Worm (Caenorhabditis elegans) whole organism, L1 larva: Measurements from ENCODE around the gene abu-2.

Source experiments
- C04F5.9 ChIP-seq: sonication (generic microtip); optimal IDR thresholded peaks from 2 replicates; lab custom pipeline; 2016; ENCODE audit warnings: missing genetic modification characterization, missing compliant biosample characterization
- C16A3.4 ChIP-seq: fragments of 150-350 bp; optimal IDR thresholded peaks from 2 replicates; lab custom pipeline; 2014; ENCODE audit warnings: missing biosample characterization, missing genetic modification characterization
- Y116A8C.19 ChIP-seq: sonication (generic microtip); optimal IDR thresholded peaks from 2 replicates; lab custom pipeline; 2016; ENCODE audit warnings: missing compliant biosample characterization, missing genetic modification characterization, borderline replicate concordance
- ama-1 ChIP-seq: fragments of 150-350 bp; optimal IDR thresholded peaks from 2 replicates; lab custom pipeline; 2014
- blmp-1 ChIP-seq: fragments of 150-350 bp; optimal IDR thresholded peaks from 2 replicates; lab custom pipeline; 2014; ENCODE audit warnings: missing biosample characterization, missing genetic modification characterization
- ceh-8 ChIP-seq: fragments of 200-800 bp; sonication (Bioruptor generic); optimal IDR thresholded peaks from 2 replicates; lab custom pipeline; 2018; ENCODE audit warnings: mild to moderate bottlenecking, missing genetic modification characterization, moderate library complexity, missing compliant biosample characterization
- ceh-82 ChIP-seq, 3 experiments: fragments of 150-350 bp in 1 of 3; sonication (generic microtip) in 2 of 3; optimal IDR thresholded peaks; 2 replicates each; lab custom pipeline; 2014 to 2017; ENCODE audit warnings: missing biosample characterization in 3 of 3, missing genetic modification characterization in 3 of 3
- ceh-88 ChIP-seq: fragments of 200-800 bp; sonication (Bioruptor generic); IDR thresholded peaks from 2 replicates; pipeline ENCODE4 v1.3.6; 2022; ENCODE audit warnings: missing genetic modification characterization, missing compliant biosample characterization
- ceh-90 ChIP-seq: sonication (generic microtip); optimal IDR thresholded peaks from 2 replicates; lab custom pipeline; 2016; ENCODE audit warnings: missing genetic modification characterization, missing compliant biosample characterization
- dpl-1 ChIP-seq, 3 experiments: fragments of 150-350 bp in 2 of 3; sonication (generic microtip) in 1 of 3; optimal IDR thresholded peaks; 2 replicates each; lab custom pipeline; 2014 to 2017; ENCODE audit warnings: missing biosample characterization in 3 of 3, missing genetic modification characterization in 3 of 3, missing genetic modification reagents in 3 of 3
- efl-1 ChIP-seq, 4 experiments: fragments of 150-350 bp; optimal IDR thresholded peaks in 3 of 4; peaks in 1 of 4; 1 replicate in 1 of 4; 2 replicates in 3 of 4; lab custom pipeline; 2014; ENCODE audit warnings: missing biosample characterization in 2 of 4, missing genetic modification characterization in 2 of 4, missing genetic modification reagents in 2 of 4
- elt-3 ChIP-seq, 6 experiments: fragments of 150-350 bp in 1 of 6; sonication (generic microtip); optimal IDR thresholded peaks; 2 replicates each; lab custom pipeline; 2017 to 2018; ENCODE audit warnings: missing biosample characterization in 6 of 6, missing genetic modification characterization in 6 of 6, inconsistent platforms in 1 of 6
- fkh-4 ChIP-seq: sonication (generic microtip); optimal IDR thresholded peaks from 2 replicates; lab custom pipeline; 2016; ENCODE audit warnings: missing compliant biosample characterization, missing genetic modification characterization, borderline replicate concordance
- grh-1 ChIP-seq: fragments of 200-800 bp; sonication (Bioruptor generic); IDR thresholded peaks from 2 replicates; pipeline ENCODE4 v1.3.6; 2022; ENCODE audit warnings: missing genetic modification reagents, missing genetic modification characterization, missing compliant biosample characterization
- hlh-17 ChIP-seq: fragments of 200-800 bp; sonication (Bioruptor generic); optimal IDR thresholded peaks from 2 replicates; lab custom pipeline; 2018; ENCODE audit warnings: missing genetic modification characterization, mild to moderate bottlenecking, missing compliant biosample characterization, moderate library complexity, borderline replicate concordance
- hlh-4 ChIP-seq: sonication (generic microtip); optimal IDR thresholded peaks from 2 replicates; lab custom pipeline; 2016; ENCODE audit warnings: mild to moderate bottlenecking, missing genetic modification characterization, missing compliant biosample characterization
- hpl-2 ChIP-seq: fragments of 150-350 bp; optimal IDR thresholded peaks from 2 replicates; lab custom pipeline; 2014; ENCODE audit warnings: missing biosample characterization, missing genetic modification reagents, missing genetic modification characterization
- irx-1 ChIP-seq: sonication (generic microtip); optimal IDR thresholded peaks from 2 replicates; lab custom pipeline; 2016; ENCODE audit warnings: missing genetic modification characterization, missing compliant biosample characterization
- lin-14 ChIP-seq: fragments of 200-800 bp; sonication (Bioruptor generic); optimal IDR thresholded peaks from 2 replicates; lab custom pipeline; 2018; ENCODE audit warnings: mild to moderate bottlenecking, missing genetic modification characterization, moderate library complexity, missing compliant biosample characterization
- lin-15B ChIP-seq: fragments of 150-350 bp; sonication (generic microtip); optimal IDR thresholded peaks from 3 replicates; lab custom pipeline; 2014; ENCODE audit warnings: missing biosample characterization, missing genetic modification characterization
- lin-39 ChIP-seq: fragments of 150-350 bp; optimal IDR thresholded peaks from 2 replicates; lab custom pipeline; 2014; ENCODE audit warnings: missing biosample characterization, missing genetic modification reagents, missing genetic modification characterization
- lir-3 ChIP-seq: sonication (generic microtip); optimal IDR thresholded peaks from 2 replicates; lab custom pipeline; 2016; ENCODE audit warnings: mild to moderate bottlenecking, missing genetic modification characterization, moderate library complexity, missing compliant biosample characterization; ENCODE audit not compliant: poor library complexity
- mab-9 ChIP-seq: fragments of 200-800 bp; sonication (Bioruptor generic); IDR thresholded peaks from 2 replicates; pipeline ENCODE4 v1.3.6; 2022; ENCODE audit warnings: missing genetic modification reagents, missing genetic modification characterization, missing compliant biosample characterization
- mdl-1 ChIP-seq, 2 experiments: fragments of 150-350 bp; optimal IDR thresholded peaks; 2 replicates each; lab custom pipeline; 2014 to 2017; ENCODE audit warnings: missing biosample characterization in 2 of 2, missing genetic modification characterization in 2 of 2, inconsistent platforms in 1 of 2
- nhr-11 ChIP-seq: fragments of 150-350 bp; optimal IDR thresholded peaks from 2 replicates; lab custom pipeline; 2014; ENCODE audit warnings: missing biosample characterization, missing genetic modification characterization
- nhr-12 ChIP-seq: sonication (generic microtip); optimal IDR thresholded peaks from 2 replicates; lab custom pipeline; 2017; ENCODE audit warnings: missing biosample characterization, missing genetic modification characterization
- nhr-19 ChIP-seq: fragments of 200-800 bp; sonication (Bioruptor generic); conservative IDR thresholded peaks from 2 replicates; pipeline ENCODE4 v1.3.6; 2022; ENCODE audit warnings: missing genetic modification characterization, missing compliant biosample characterization
- nhr-20 ChIP-seq: sonication (generic microtip); optimal IDR thresholded peaks from 2 replicates; lab custom pipeline; 2016; ENCODE audit warnings: mild to moderate bottlenecking, missing genetic modification characterization, missing compliant biosample characterization
- nhr-47 ChIP-seq: sonication (generic microtip); optimal IDR thresholded peaks from 2 replicates; lab custom pipeline; 2016; ENCODE audit warnings: mild to moderate bottlenecking, missing genetic modification characterization, moderate library complexity, missing compliant biosample characterization
- nhr-71 ChIP-seq: sonication (generic microtip); optimal IDR thresholded peaks from 2 replicates; lab custom pipeline; 2016; ENCODE audit warnings: mild to moderate bottlenecking, missing genetic modification characterization, moderate library complexity, missing compliant biosample characterization
- nhr-76 ChIP-seq: sonication (generic microtip); optimal IDR thresholded peaks from 2 replicates; lab custom pipeline; 2017; ENCODE audit warnings: missing biosample characterization, missing genetic modification characterization
- nhr-77 ChIP-seq: fragments of 150-350 bp; optimal IDR thresholded peaks from 2 replicates; lab custom pipeline; 2014; ENCODE audit warnings: missing biosample characterization, missing genetic modification characterization
- nhr-84 ChIP-seq: sonication (generic microtip); optimal IDR thresholded peaks from 2 replicates; lab custom pipeline; 2017; ENCODE audit warnings: missing biosample characterization, missing genetic modification characterization
- nhr-90 ChIP-seq: sonication (generic microtip); optimal IDR thresholded peaks from 2 replicates; lab custom pipeline; 2016; ENCODE audit warnings: mild to moderate bottlenecking, missing genetic modification characterization, missing compliant biosample characterization; ENCODE audit not compliant: poor library complexity
- pag-3 ChIP-seq: sonication (generic microtip); optimal IDR thresholded peaks from 2 replicates; lab custom pipeline; 2017; ENCODE audit warnings: missing genetic modification characterization, mild to moderate bottlenecking, missing compliant biosample characterization, antibody characterized with exemption, borderline replicate concordance; ENCODE audit not compliant: insufficient read depth
- pax-3 ChIP-seq: fragments of 200-800 bp; sonication (Bioruptor generic); optimal IDR thresholded peaks from 2 replicates; lab custom pipeline; 2018; ENCODE audit warnings: mild to moderate bottlenecking, missing genetic modification characterization, moderate library complexity, missing compliant biosample characterization
- pqm-1 ChIP-seq: sonication (generic microtip); optimal IDR thresholded peaks from 3 replicates; lab custom pipeline; 2017; ENCODE audit warnings: missing biosample characterization, missing genetic modification characterization
- skn-1 ChIP-seq: fragments of 150-350 bp; optimal IDR thresholded peaks from 2 replicates; lab custom pipeline; 2014; ENCODE audit warnings: missing biosample characterization, missing genetic modification characterization
- snpc-4 ChIP-seq: fragments of 150-350 bp; optimal IDR thresholded peaks from 2 replicates; lab custom pipeline; 2014; ENCODE audit warnings: missing biosample characterization, missing genetic modification characterization
- sptf-1 ChIP-seq: fragments of 150-350 bp; optimal IDR thresholded peaks from 2 replicates; lab custom pipeline; 2014; ENCODE audit warnings: missing biosample characterization, missing genetic modification characterization
- sup-37 ChIP-seq: fragments of 200-800 bp; sonication (Bioruptor generic); optimal IDR thresholded peaks from 2 replicates; lab custom pipeline; 2018; ENCODE audit warnings: mild to moderate bottlenecking, missing genetic modification characterization, missing compliant biosample characterization
- swsn-7 ChIP-seq: sonication (generic microtip); optimal IDR thresholded peaks from 2 replicates; lab custom pipeline; 2016; ENCODE audit warnings: missing genetic modification characterization, missing compliant biosample characterization
- tlp-1 ChIP-seq: fragments of 150-350 bp; optimal IDR thresholded peaks from 2 replicates; lab custom pipeline; 2014; ENCODE audit warnings: missing biosample characterization, missing genetic modification characterization
- unc-130 ChIP-seq: fragments of 150-350 bp; optimal IDR thresholded peaks from 2 replicates; lab custom pipeline; 2017; ENCODE audit warnings: missing biosample characterization, missing genetic modification characterization, inconsistent platforms
- unc-30 ChIP-seq: sonication (generic microtip); optimal IDR thresholded peaks from 2 replicates; lab custom pipeline; 2017; ENCODE audit warnings: missing biosample characterization, missing genetic modification characterization
- unc-86 ChIP-seq: sonication (generic microtip); optimal IDR thresholded peaks from 2 replicates; lab custom pipeline; 2016; ENCODE audit warnings: missing genetic modification characterization, missing compliant biosample characterization
- unc-98 ChIP-seq: fragments of 200-800 bp; sonication (Bioruptor generic); IDR thresholded peaks from 2 replicates; pipeline ENCODE4 v1.3.6; 2022; ENCODE audit warnings: missing genetic modification characterization, missing compliant biosample characterization
- vab-15 ChIP-seq: sonication (generic microtip); optimal IDR thresholded peaks from 2 replicates; lab custom pipeline; 2017; ENCODE audit warnings: missing genotype, mild to moderate bottlenecking, missing genetic modification characterization, missing compliant biosample characterization
- xbp-1 ChIP-seq: sonication (generic microtip); optimal IDR thresholded peaks from 2 replicates; lab custom pipeline; 2016; ENCODE audit warnings: missing genetic modification characterization, missing compliant biosample characterization
- zag-1 ChIP-seq: fragments of 150-350 bp; optimal IDR thresholded peaks from 2 replicates; lab custom pipeline; 2014; ENCODE audit warnings: missing biosample characterization, missing genetic modification characterization
- ztf-11 ChIP-seq, 2 experiments: sonication (generic microtip); optimal IDR thresholded peaks; 2 replicates each; lab custom pipeline; 2016 to 2017; ENCODE audit warnings: missing genetic modification characterization in 2 of 2, missing biosample characterization in 1 of 2, missing compliant biosample characterization in 1 of 2
- ztf-4 ChIP-seq: fragments of 150-350 bp; optimal IDR thresholded peaks from 2 replicates; lab custom pipeline; 2014; ENCODE audit warnings: missing biosample characterization, missing genetic modification characterization

Gene abu-2

DNA sequence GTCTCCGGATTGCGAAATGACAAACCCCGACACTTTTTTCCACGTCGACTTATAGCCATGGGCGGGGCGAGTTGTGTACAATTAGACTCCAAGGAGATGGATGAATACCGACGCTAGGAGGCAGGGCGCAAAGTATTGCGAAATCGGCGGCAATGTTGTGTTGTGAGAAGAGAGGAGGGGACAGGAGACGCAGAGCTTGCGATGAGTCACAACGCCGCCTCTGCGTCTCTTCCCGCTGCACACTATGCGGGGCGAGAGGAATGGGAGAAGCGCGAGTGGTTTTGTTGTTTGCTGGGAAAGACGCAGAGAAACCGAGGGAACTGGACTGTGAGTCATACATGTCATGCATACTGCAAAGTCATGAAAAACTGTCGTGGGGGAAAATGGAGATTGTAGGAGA, 43.9 kb upstream of the abu-2 start:
- TF ChIP-seq pag-3 (tag; lab: Kevin White, UChicago) (no peak), ztf-11 (tag; optimal IDR thresholded peaks at IDR 0.05; lab: Kevin White, UChicago) (peak in 1 of 2 experiments; percentile 64), irx-1 (peak; percentile 64), tlp-1 (no peak), unc-130 (tag; lab: Kevin White, UChicago) (no peak), nhr-76 (tag; lab: Kevin White, UChicago) (no peak), hlh-17 (GFP tag; lab: Kevin White, UChicago) (no peak), unc-86 (tag; lab: Kevin White, UChicago) (peak; percentile 78), mdl-1 (tag; optimal IDR thresholded peaks at IDR 0.05; lab: Kevin White, UChicago) (peak in 1 of 2 experiments; percentile 87), grh-1 (GFP tag; lab: Robert Waterston, UW) (peak; percentile 86), blmp-1 (tag; lab: Kevin White, UChicago) (peak; percentile 66), nhr-12 (tag; lab: Kevin White, UChicago) (no peak), unc-30 (no peak), ama-1 (lab: Kevin White, UChicago) (no peak), ceh-82 (tag; optimal IDR thresholded peaks at IDR 0.05; lab: Kevin White, UChicago) (peak; percentile 91 to 94 (median 93)), hpl-2 (GFP tag; lab: Kevin White, UChicago) (peak; percentile 77), fkh-4 (no peak), nhr-11 (tag; lab: Kevin White, UChicago) (peak; percentile 60), Y116A8C.19 (no peak), dpl-1 (GFP tag; optimal IDR thresholded peaks at IDR 0.05; lab: Kevin White, UChicago) (peak in 2 of 3 experiments; percentile 42 to 48), ceh-88 (GFP tag; lab: Robert Waterston, UW) (peak; percentile 25; the same call in 1 of the 2 replicates), nhr-90 (tag; lab: Kevin White, UChicago) (peak; percentile 84), mab-9 (GFP tag; lab: Robert Waterston, UW) (no peak; the same call in 1 of the 2 replicates), lin-39 (peak; percentile 2), skn-1 (peak; percentile 99), zag-1 (peak; percentile 17), lin-15B (no peak), snpc-4 (peak; percentile 65), elt-3 (tag; optimal IDR thresholded peaks at IDR 0.05; lab: Kevin White, UChicago) (peak in 3 of 6 experiments; percentile 37 to 85 (median 60)), nhr-77 (tag; lab: Kevin White, UChicago) (peak; percentile 67), hlh-4 (tag; lab: Kevin White, UChicago) (no peak), ceh-90 (tag; lab: Kevin White, UChicago) (no peak), pax-3 (tag; lab: Kevin White, UChicago) (peak; percentile 78), C16A3.4 (tag; lab: Kevin White, UChicago) (peak; percentile 85), nhr-84 (tag; lab: Kevin White, UChicago) (no peak), unc-98 (peak; percentile 14; the same call in 1 of the 2 replicates), sup-37 (GFP tag; lab: Kevin White, UChicago) (peak; percentile 55), vab-15 (tag; lab: Kevin White, UChicago) (no peak), nhr-71 (tag; lab: Kevin White, UChicago) (peak; percentile 95), xbp-1 (tag; lab: Kevin White, UChicago) (peak; percentile 90), lin-14 (GFP tag; lab: Kevin White, UChicago) (peak; percentile 97), nhr-47 (tag; lab: Kevin White, UChicago) (peak; percentile 90), efl-1 (optimal IDR thresholded peaks at IDR 0.05; lab: Kevin White, UChicago) (peak; percentile 64 to 87), efl-1 (GFP tag; optimal IDR thresholded peaks at IDR 0.05 in 1 of 2; lab: Kevin White, UChicago) (peak; percentile 6 to 95), ztf-4 (peak; percentile 76), swsn-7 (tag; lab: Kevin White, UChicago) (peak; percentile 87), ceh-8 (peak; percentile 37), pqm-1 (tag; lab: Kevin White, UChicago) (peak; percentile 78), nhr-19 (GFP tag; lab: Robert Waterston, UW) (peak; percentile 82), sptf-1 (tag; lab: Kevin White, UChicago) (no peak), C04F5.9 (tag; lab: Kevin White, UChicago) (peak; percentile 32), nhr-20 (peak; percentile 93), lir-3 (tag; lab: Kevin White, UChicago) (no peak)
